Worm (Caenorhabditis elegans) whole organism, L2 larva: ENCODE measurements around the gene K01D12.5.

Experiments
- ama-1 ChIP-seq: fragments of 150-350 bp; optimal IDR thresholded peaks from 2 replicates; lab custom pipeline; 2018; ENCODE audit warnings: inconsistent platforms
- elt-3 ChIP-seq: sonication (generic microtip); optimal IDR thresholded peaks from 2 replicates; lab custom pipeline; 2017; ENCODE audit warnings: missing biosample characterization, missing genetic modification characterization
- fos-1 ChIP-seq: fragments of 150-350 bp; optimal IDR thresholded peaks from 2 replicates; lab custom pipeline; 2014; ENCODE audit warnings: missing biosample characterization, missing genetic modification characterization
- lin-13 ChIP-seq: fragments of 150-350 bp; optimal IDR thresholded peaks from 2 replicates; lab custom pipeline; 2014; ENCODE audit warnings: missing biosample characterization, missing genetic modification reagents, missing genetic modification characterization
- lin-39 ChIP-seq: fragments of 150-350 bp; optimal IDR thresholded peaks from 2 replicates; lab custom pipeline; 2014; ENCODE audit warnings: missing biosample characterization, missing genetic modification reagents, missing genetic modification characterization
- lsy-2 ChIP-seq, 2 experiments: fragments of 150-350 bp in 1 of 2; sonication (generic microtip) in 1 of 2; optimal IDR thresholded peaks; 2 replicates each; lab custom pipeline; 2014 to 2017; ENCODE audit warnings: missing biosample characterization in 2 of 2, missing genetic modification characterization in 2 of 2
- nhr-12 ChIP-seq: fragments of 150-350 bp; optimal IDR thresholded peaks from 2 replicates; lab custom pipeline; 2014; ENCODE audit warnings: missing biosample characterization, missing genetic modification characterization
- nhr-129 ChIP-seq: fragments of 150-350 bp; optimal IDR thresholded peaks from 2 replicates; lab custom pipeline; 2014; ENCODE audit warnings: missing biosample characterization, missing genetic modification characterization
- nhr-25 ChIP-seq: fragments of 150-350 bp; sonication (generic microtip); optimal IDR thresholded peaks from 3 replicates; lab custom pipeline; 2014; ENCODE audit warnings: missing biosample characterization, missing genetic modification characterization
- nhr-77 ChIP-seq: fragments of 150-350 bp; optimal IDR thresholded peaks from 2 replicates; lab custom pipeline; 2014; ENCODE audit warnings: missing biosample characterization, missing genetic modification characterization
- snpc-4 ChIP-seq: fragments of 150-350 bp; optimal IDR thresholded peaks from 2 replicates; lab custom pipeline; 2014; ENCODE audit warnings: missing biosample characterization, missing genetic modification characterization
- unc-62 ChIP-seq: fragments of 150-350 bp; optimal IDR thresholded peaks from 2 replicates; lab custom pipeline; 2014; ENCODE audit warnings: missing biosample characterization, missing genetic modification reagents, missing genetic modification characterization
- ztf-4 ChIP-seq: fragments of 150-350 bp; optimal IDR thresholded peaks from 2 replicates; lab custom pipeline; 2014; ENCODE audit warnings: missing biosample characterization, missing genetic modification characterization

ce11 chrV:12405929-12406328 is 8.3 kb downstream of the K01D12.5 start, which contains the start of gene K01D12.10:
- TF ChIP-seq fos-1 (tag; lab: Kevin White, UChicago) (no peak), unc-62 (no peak), nhr-129 (no peak), ama-1 (lab: Kevin White, UChicago) (no peak), nhr-12 (tag; lab: Kevin White, UChicago) (no peak), lin-13 (no peak), lin-39 (tag; lab: Kevin White, UChicago) (no peak), lsy-2 (tag; optimal IDR thresholded peaks at IDR 0.05; lab: Kevin White, UChicago) (no peak), nhr-25 (tag; lab: Kevin White, UChicago) (no peak), nhr-77 (tag; lab: Kevin White, UChicago) (no peak), snpc-4 (no peak), elt-3 (tag; lab: Kevin White, UChicago) (no peak), ztf-4 (tag; lab: Kevin White, UChicago) (no peak)
